Worm (Caenorhabditis elegans): Measurements from ENCODE around the gene srxa-4.

Gene srxa-4

DNA sequence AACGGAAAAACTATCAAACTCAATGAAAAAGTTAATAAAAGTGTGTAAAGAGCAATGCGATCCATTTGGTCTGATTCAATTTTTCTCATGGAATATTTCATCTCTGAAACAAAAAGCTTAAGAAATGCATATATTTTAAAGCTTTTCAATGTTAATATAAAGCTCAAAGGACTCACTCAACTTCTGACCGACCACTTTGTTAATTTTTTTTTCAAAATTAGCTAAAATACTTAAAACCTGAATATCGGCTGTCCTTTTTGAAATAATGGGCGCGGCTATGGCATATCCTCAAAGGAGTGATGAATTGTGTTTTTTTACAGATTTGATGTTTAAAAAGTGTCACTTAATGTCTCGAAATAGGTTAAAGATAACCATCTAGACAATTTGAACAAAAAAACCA, 30.5 kb upstream of the srxa-4 start, which contains the start of gene C02H6.1:
TSS of gene C02H6.1 (minus strand) at position 101 of the 400 bp plus-strand sequence.
- TF ChIP-seq ceh-30 (tag; optimal IDR thresholded peaks at IDR 0.05) (no peak), rnt-1 (tag; optimal IDR thresholded peaks at IDR 0.05) (no peak), hlh-8 (tag; optimal IDR thresholded peaks at IDR 0.05) (no peak), pha-2 (tag; optimal IDR thresholded peaks at IDR 0.05) (no peak), fkh-6 (tag; optimal IDR thresholded peaks at IDR 0.05) (no peak), pros-1 (tag; optimal IDR thresholded peaks at IDR 0.05) (no peak), gmeb-2 (tag; optimal IDR thresholded peaks at IDR 0.05) (no peak), nhr-232 (tag; optimal IDR thresholded peaks at IDR 0.05) (no peak), ceh-18 (tag; optimal IDR thresholded peaks at IDR 0.05) (no peak), nhr-11 (tag; optimal IDR thresholded peaks at IDR 0.05) (no peak), ceh-19 (GFP tag; optimal IDR thresholded peaks at IDR 0.05) (no peak), hlh-15 (tag; optimal IDR thresholded peaks at IDR 0.05) (no peak), hlh-30 (tag; optimal IDR thresholded peaks at IDR 0.05; ENCODE audit: insufficient read depth) (no peak), sox-4 (tag; optimal IDR thresholded peaks at IDR 0.05) (no peak), ceh-48 (tag; optimal IDR thresholded peaks at IDR 0.05) (no peak)

DNA sequence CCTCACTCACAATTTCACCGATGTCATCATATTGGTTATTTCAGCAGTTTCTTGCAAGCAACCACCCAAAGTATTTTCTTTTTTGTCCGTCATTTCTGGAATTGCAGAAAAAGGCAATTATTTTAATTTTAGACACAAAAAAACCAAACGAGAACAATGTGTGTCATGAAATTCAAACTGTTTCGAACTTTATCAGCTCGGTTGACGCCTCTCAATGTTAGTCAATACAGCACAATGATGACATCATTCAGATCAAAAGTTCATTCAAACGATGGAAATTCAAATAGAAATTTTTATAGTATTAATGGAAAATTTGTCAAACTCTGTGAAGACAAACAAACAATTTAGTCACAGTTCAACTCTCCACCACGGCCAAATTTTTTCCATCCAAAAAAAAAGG, 28.3 kb upstream of the srxa-4 start, which contains the start of gene fbxa-105:
TSS of gene fbxa-105 (minus strand) at position 97 of the 400 bp plus-strand sequence.
- TF ChIP-seq rnt-1 (tag; optimal IDR thresholded peaks at IDR 0.05): no peak
- TF ChIP-seq unc-86 (tag; optimal IDR thresholded peaks at IDR 0.05): no peak
- TF ChIP-seq odd-2 (tag; optimal IDR thresholded peaks at IDR 0.05): no peak
- no peak for TF ChIP-seq pat-9 (tag; optimal IDR thresholded peaks at IDR 0.05)

DNA sequence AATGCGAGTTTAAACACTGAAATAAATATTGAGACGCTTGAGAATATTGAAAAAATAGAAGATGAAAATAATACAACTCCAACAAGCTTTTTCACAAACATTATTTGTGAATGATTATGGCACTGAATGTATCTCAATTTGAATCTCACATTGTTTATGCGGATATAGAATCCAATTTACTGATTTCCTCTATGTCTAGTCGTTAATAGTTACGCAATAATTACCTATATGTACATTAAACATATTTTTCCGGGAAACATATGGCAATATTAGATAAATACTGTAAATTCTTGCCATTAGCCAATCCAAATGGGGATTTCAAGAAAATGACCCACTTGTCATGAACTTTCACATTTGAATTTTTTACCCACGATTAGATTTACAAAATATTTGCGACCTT, 24.9 kb upstream of the srxa-4 start, which contains the start of gene srx-9:
TSS of gene srx-9 (minus strand) at position 101 of the 400 bp plus-strand sequence.
- TF ChIP-seq ceh-22 (tag; optimal IDR thresholded peaks at IDR 0.05) (no peak), npax-4 (tag; optimal IDR thresholded peaks at IDR 0.05) (no peak), unc-86 (tag; optimal IDR thresholded peaks at IDR 0.05) (no peak), fkh-10 (GFP tag; optimal IDR thresholded peaks at IDR 0.05) (no peak), hlh-8 (tag; optimal IDR thresholded peaks at IDR 0.05) (no peak), nfya-1 (tag; optimal IDR thresholded peaks at IDR 0.05) (no peak)

DNA sequence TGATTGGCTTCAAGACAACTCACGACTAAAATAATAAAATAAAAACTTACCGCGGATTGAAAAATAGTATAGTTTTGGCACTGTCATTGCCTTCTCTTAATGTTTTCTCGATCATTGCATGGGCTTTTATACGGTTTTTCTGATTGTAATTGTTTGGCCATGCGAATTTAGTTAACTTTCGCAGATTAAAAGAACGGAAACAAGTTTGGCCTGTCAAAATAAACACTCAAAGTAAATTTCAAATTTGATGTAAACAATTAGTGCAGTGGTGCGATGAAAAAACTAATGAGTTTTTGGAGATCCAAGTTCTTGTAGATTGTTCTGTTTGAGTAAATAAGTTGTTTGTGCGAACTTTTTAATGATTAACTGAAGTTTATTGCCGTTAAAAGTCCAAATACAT, 21.1 kb upstream of the srxa-4 start, which contains the start of gene gst-41:
TSS of gene gst-41 (minus strand) at position 101 of the 400 bp plus-strand sequence.
- TF ChIP-seq syd-9 (tag; optimal IDR thresholded peaks at IDR 0.05) (no peak), fkh-6 (tag; optimal IDR thresholded peaks at IDR 0.05) (no peak), T23F11.4 (GFP tag; optimal IDR thresholded peaks at IDR 0.05) (no peak), che-1 (tag; optimal IDR thresholded peaks at IDR 0.05) (no peak), hlh-13 (GFP tag; optimal IDR thresholded peaks at IDR 0.05) (no peak), eyg-1 (tag; optimal IDR thresholded peaks at IDR 0.05) (no peak), lin-11 (tag; optimal IDR thresholded peaks at IDR 0.05) (no peak), dve-1 (tag; optimal IDR thresholded peaks at IDR 0.05) (no peak), mec-3 (tag; optimal IDR thresholded peaks at IDR 0.05; ENCODE audit: borderline replicate concordance) (no peak), hlh-30 (tag; optimal IDR thresholded peaks at IDR 0.05; ENCODE audit: insufficient read depth) (no peak), dmd-4 (tag; optimal IDR thresholded peaks at IDR 0.05; ENCODE audit: borderline replicate concordance) (no peak), ceh-14 (tag; optimal IDR thresholded peaks at IDR 0.05) (no peak), fkh-10 (GFP tag; optimal IDR thresholded peaks at IDR 0.05) (no peak), ceh-31 (tag; optimal IDR thresholded peaks at IDR 0.05) (no peak), sdc-2 (tag; optimal IDR thresholded peaks at IDR 0.05) (no peak), ztf-16 (tag; optimal IDR thresholded peaks at IDR 0.05) (no peak), ceh-34 (tag; optimal IDR thresholded peaks at IDR 0.05) (no peak)

Data from whole organism, late embryonic.